Worm (Caenorhabditis elegans) whole organism, young adult: ENCODE data around the gene rbm-39.
A peak's percentile ranks its signal among the peaks of the same experiment; 100 is the strongest.

Source experiments
- F10E7.11 ChIP-seq: sonication (generic microtip); optimal IDR thresholded peaks from 2 replicates; lab custom pipeline; 2017; ENCODE audit warnings: mild to moderate bottlenecking, missing genetic modification characterization, moderate library complexity, missing compliant biosample characterization
- F22D6.2 ChIP-seq: sonication (generic microtip); optimal IDR thresholded peaks from 2 replicates; lab custom pipeline; 2016; ENCODE audit warnings: mild to moderate bottlenecking, missing genetic modification characterization, missing compliant biosample characterization
- F23B12.7 ChIP-seq: sonication (generic microtip); optimal IDR thresholded peaks from 2 replicates; lab custom pipeline; 2017; ENCODE audit warnings: missing genetic modification characterization, mild to moderate bottlenecking, missing compliant biosample characterization, antibody characterized with exemption, moderate library complexity; ENCODE audit not compliant: insufficient read depth
- F33H1.4 ChIP-seq: fragments of 200-800 bp; sonication (Bioruptor generic); IDR thresholded peaks from 2 replicates; pipeline ENCODE4 v1.3.6; 2022; ENCODE audit warnings: missing genetic modification reagents, missing genetic modification characterization, missing compliant biosample characterization
- F37B4.10 ChIP-seq: fragments of 200-800 bp; sonication (Bioruptor generic); IDR thresholded peaks from 2 replicates; pipeline ENCODE4 v1.3.6; 2022; ENCODE audit warnings: missing genetic modification characterization, missing compliant biosample characterization
- F55B11.4 ChIP-seq: sonication (generic microtip); optimal IDR thresholded peaks from 2 replicates; lab custom pipeline; 2016; ENCODE audit warnings: missing compliant biosample characterization, missing genetic modification characterization, borderline replicate concordance; ENCODE audit not compliant: insufficient read depth
- K12H6.12 ChIP-seq: fragments of 200-800 bp; sonication (Bioruptor generic); optimal IDR thresholded peaks from 2 replicates; lab custom pipeline; 2018; ENCODE audit warnings: mild to moderate bottlenecking, missing genetic modification characterization, missing compliant biosample characterization
- T07F8.4 ChIP-seq: sonication (generic microtip); optimal IDR thresholded peaks from 2 replicates; lab custom pipeline; 2016; ENCODE audit warnings: mild to moderate bottlenecking, missing genetic modification characterization, moderate library complexity, missing compliant biosample characterization
- T26A5.8 ChIP-seq: sonication (generic microtip); optimal IDR thresholded peaks from 2 replicates; lab custom pipeline; 2016; ENCODE audit warnings: missing genetic modification characterization, missing compliant biosample characterization
- Y56A3A.18 ChIP-seq: fragments of 200-800 bp; sonication (Bioruptor generic); IDR thresholded peaks from 2 replicates; pipeline ENCODE4 v1.3.6; 2022; ENCODE audit warnings: missing genetic modification reagents, missing genetic modification characterization, missing compliant biosample characterization
- ZK185.1 ChIP-seq: sonication (generic microtip); optimal IDR thresholded peaks from 2 replicates; lab custom pipeline; 2016; ENCODE audit warnings: mild to moderate bottlenecking, missing genetic modification characterization, missing compliant biosample characterization; ENCODE audit not compliant: poor library complexity, severe bottlenecking
- aptf-2 ChIP-seq: fragments of 200-800 bp; sonication (Bioruptor generic); conservative IDR thresholded peaks from 2 replicates; pipeline ENCODE4 v1.3.6; 2022; ENCODE audit warnings: missing genetic modification reagents, missing genetic modification characterization, missing compliant biosample characterization
- atf-7 ChIP-seq: sonication (generic microtip); optimal IDR thresholded peaks from 2 replicates; lab custom pipeline; 2017; ENCODE audit warnings: mild to moderate bottlenecking, missing genetic modification characterization, missing compliant biosample characterization
- athp-1 ChIP-seq: sonication (generic microtip); optimal IDR thresholded peaks from 2 replicates; lab custom pipeline; 2017; ENCODE audit warnings: mild to moderate bottlenecking, missing genetic modification characterization, missing compliant biosample characterization
- bed-1 ChIP-seq: fragments of 200-800 bp; sonication (Bioruptor generic); IDR thresholded peaks from 2 replicates; pipeline ENCODE4 v1.3.6; 2022; ENCODE audit warnings: missing genetic modification reagents, missing genetic modification characterization, missing compliant biosample characterization
- ccch-3 ChIP-seq: fragments of 200-800 bp; sonication (Bioruptor generic); optimal IDR thresholded peaks from 2 replicates; lab custom pipeline; 2018; ENCODE audit warnings: mild to moderate bottlenecking, missing genetic modification characterization, missing compliant biosample characterization
- cebp-1 ChIP-seq, 2 experiments: fragments of 200-800 bp in 1 of 2; sonication (Bioruptor generic) in 1 of 2; sonication (generic microtip) in 1 of 2; IDR thresholded peaks in 1 of 2; optimal IDR thresholded peaks in 1 of 2; 2 replicates each; pipeline versions ENCODE4 v1.3.6 to Lab custom; 2017 to 2022; ENCODE audit warnings: missing compliant biosample characterization in 2 of 2, missing genetic modification characterization in 2 of 2, mild to moderate bottlenecking in 1 of 2, missing genetic modification reagents in 1 of 2, moderate library complexity in 1 of 2
- cebp-2 ChIP-seq: fragments of 200-800 bp; sonication (Bioruptor generic); IDR thresholded peaks from 2 replicates; pipeline ENCODE4 v1.3.6; 2022; ENCODE audit warnings: missing genetic modification characterization, missing compliant biosample characterization
- ceh-27 ChIP-seq: fragments of 200-800 bp; sonication (Bioruptor generic); optimal IDR thresholded peaks from 2 replicates; lab custom pipeline; 2018; ENCODE audit warnings: mild to moderate bottlenecking, missing genetic modification characterization, moderate library complexity, missing compliant biosample characterization
- ceh-40 ChIP-seq: fragments of 200-800 bp; sonication (Bioruptor generic); IDR thresholded peaks from 2 replicates; pipeline ENCODE4 v1.3.6; 2022; ENCODE audit warnings: missing genetic modification characterization, missing compliant biosample characterization
- ceh-79 ChIP-seq: sonication (generic microtip); optimal IDR thresholded peaks from 2 replicates; lab custom pipeline; 2017; ENCODE audit warnings: mild to moderate bottlenecking, missing genetic modification characterization, missing compliant biosample characterization
- die-1 ChIP-seq: sonication (generic microtip); optimal IDR thresholded peaks from 2 replicates; lab custom pipeline; 2016; ENCODE audit warnings: missing genotype, mild to moderate bottlenecking, missing genetic modification characterization, missing compliant biosample characterization
- dox-1 ChIP-seq: fragments of 200-800 bp; sonication (Bioruptor generic); IDR thresholded peaks from 2 replicates; pipeline ENCODE4 v1.3.6; 2022; ENCODE audit warnings: missing genetic modification reagents, missing genetic modification characterization, missing compliant biosample characterization
- dpff-1 ChIP-seq: sonication (generic microtip); optimal IDR thresholded peaks from 2 replicates; lab custom pipeline; 2017; ENCODE audit warnings: mild to moderate bottlenecking, missing genetic modification characterization, missing compliant biosample characterization
- efl-1 ChIP-seq: fragments of 150-350 bp; optimal IDR thresholded peaks from 2 replicates; lab custom pipeline; 2014; ENCODE audit warnings: missing biosample characterization, missing genetic modification reagents, missing genetic modification characterization
- egl-18 ChIP-seq: fragments of 200-800 bp; sonication (Bioruptor generic); IDR thresholded peaks from 2 replicates; pipeline ENCODE4 v1.3.6; 2022; ENCODE audit warnings: missing genetic modification reagents, missing genetic modification characterization, missing compliant biosample characterization
- egrh-3 ChIP-seq: fragments of 200-800 bp; sonication (Bioruptor generic); IDR thresholded peaks from 2 replicates; pipeline ENCODE4 v1.3.6; 2022; ENCODE audit warnings: missing genetic modification reagents, missing genetic modification characterization, missing compliant biosample characterization
- hlh-26 ChIP-seq: fragments of 200-800 bp; sonication (Bioruptor generic); conservative IDR thresholded peaks from 2 replicates; pipeline ENCODE4 v1.3.6; 2022; ENCODE audit warnings: missing genetic modification reagents, missing genetic modification characterization, missing compliant biosample characterization
- hmg-1.2 ChIP-seq: fragments of 200-800 bp; sonication (Bioruptor generic); IDR thresholded peaks from 2 replicates; pipeline ENCODE4 v1.3.6; 2022; ENCODE audit warnings: missing genetic modification reagents, missing genetic modification characterization, missing compliant biosample characterization
- hsf-1 ChIP-seq: fragments of 200-800 bp; sonication (Bioruptor generic); IDR thresholded peaks from 2 replicates; pipeline ENCODE4 v1.3.6; 2022; ENCODE audit warnings: missing genetic modification reagents, missing genetic modification characterization, missing compliant biosample characterization
- madf-8 ChIP-seq: fragments of 200-800 bp; sonication (Bioruptor generic); conservative IDR thresholded peaks from 2 replicates; pipeline ENCODE4 v1.3.6; 2022; ENCODE audit warnings: missing genetic modification reagents, missing genetic modification characterization, missing compliant biosample characterization
- mcd-1 ChIP-seq: fragments of 200-800 bp; sonication (Bioruptor generic); IDR thresholded peaks from 2 replicates; pipeline ENCODE4 v1.3.6; 2022; ENCODE audit warnings: missing genetic modification reagents, missing genetic modification characterization, missing compliant biosample characterization
- mxl-1 ChIP-seq: sonication (generic microtip); optimal IDR thresholded peaks from 2 replicates; lab custom pipeline; 2016; ENCODE audit warnings: missing genetic modification characterization, missing compliant biosample characterization
- nhr-120 ChIP-seq: fragments of 200-800 bp; sonication (Bioruptor generic); IDR thresholded peaks from 2 replicates; pipeline ENCODE4 v1.3.6; 2022; ENCODE audit warnings: missing genetic modification characterization, missing compliant biosample characterization
- nhr-179 ChIP-seq: sonication (generic microtip); optimal IDR thresholded peaks from 2 replicates; lab custom pipeline; 2016; ENCODE audit warnings: mild to moderate bottlenecking, missing genetic modification characterization, missing compliant biosample characterization
- nhr-80 ChIP-seq: sonication (generic microtip); optimal IDR thresholded peaks from 2 replicates; lab custom pipeline; 2016; ENCODE audit warnings: missing genetic modification characterization, missing compliant biosample characterization
- repo-1 ChIP-seq: sonication (generic microtip); optimal IDR thresholded peaks from 2 replicates; lab custom pipeline; 2017; ENCODE audit warnings: mild to moderate bottlenecking, missing genetic modification characterization, missing compliant biosample characterization
- somi-1 ChIP-seq: fragments of 200-800 bp; sonication (Bioruptor generic); optimal IDR thresholded peaks from 2 replicates; lab custom pipeline; 2018; ENCODE audit warnings: mild to moderate bottlenecking, missing genetic modification characterization, missing compliant biosample characterization
- tbp1 ChIP-seq: fragments of 200-800 bp; sonication (Bioruptor generic); optimal IDR thresholded peaks from 2 replicates; lab custom pipeline; 2018; ENCODE audit warnings: mild to moderate bottlenecking, missing genetic modification characterization, missing compliant biosample characterization
- xnd-1 ChIP-seq: sonication (generic microtip); optimal IDR thresholded peaks from 2 replicates; lab custom pipeline; 2016; ENCODE audit warnings: missing genotype, missing genetic modification reagents, missing genetic modification characterization, missing compliant biosample characterization
- zfh-2 ChIP-seq: fragments of 200-800 bp; sonication (Bioruptor generic); conservative IDR thresholded peaks from 2 replicates; pipeline ENCODE4 v1.3.6; 2022; ENCODE audit warnings: missing genetic modification reagents, missing genetic modification characterization, missing compliant biosample characterization
- ztf-26 ChIP-seq: sonication (generic microtip); optimal IDR thresholded peaks from 2 replicates; lab custom pipeline; 2017; ENCODE audit warnings: missing genetic modification characterization, missing compliant biosample characterization
- ztf-3 ChIP-seq: fragments of 200-800 bp; sonication (Bioruptor generic); optimal IDR thresholded peaks from 2 replicates; lab custom pipeline; 2018; ENCODE audit warnings: mild to moderate bottlenecking, missing genetic modification characterization, missing compliant biosample characterization

Gene rbm-39

DNA sequence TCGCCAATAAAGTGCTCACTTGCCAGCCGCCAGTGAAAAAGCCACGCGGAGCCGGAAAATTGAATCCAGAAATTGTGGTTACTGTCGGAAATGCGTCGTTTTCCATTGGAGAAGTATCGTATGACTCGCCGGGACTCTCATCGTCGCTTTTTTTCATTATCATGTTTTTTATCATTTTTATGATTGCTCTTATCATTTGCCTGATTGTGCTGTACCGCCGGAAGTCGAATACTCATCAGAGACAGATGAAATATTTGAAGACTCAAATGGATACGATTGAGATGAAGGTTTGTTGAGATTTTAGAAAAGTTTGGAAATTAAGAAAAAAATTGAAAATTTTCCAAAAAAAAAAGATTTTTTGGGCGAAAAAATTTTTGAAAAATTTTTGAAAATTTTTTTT lies 36.1 kb upstream of the rbm-39 start:
- TF ChIP-seq ceh-40 (GFP tag; lab: Robert Waterston, UW) (no peak), zfh-2 (GFP tag; lab: Robert Waterston, UW) (0 out of 2 replicates have a peak, but pooled peaks have one; percentile 0)
- TF ChIP-seq, all 124 proteins: peak for 1

DNA sequence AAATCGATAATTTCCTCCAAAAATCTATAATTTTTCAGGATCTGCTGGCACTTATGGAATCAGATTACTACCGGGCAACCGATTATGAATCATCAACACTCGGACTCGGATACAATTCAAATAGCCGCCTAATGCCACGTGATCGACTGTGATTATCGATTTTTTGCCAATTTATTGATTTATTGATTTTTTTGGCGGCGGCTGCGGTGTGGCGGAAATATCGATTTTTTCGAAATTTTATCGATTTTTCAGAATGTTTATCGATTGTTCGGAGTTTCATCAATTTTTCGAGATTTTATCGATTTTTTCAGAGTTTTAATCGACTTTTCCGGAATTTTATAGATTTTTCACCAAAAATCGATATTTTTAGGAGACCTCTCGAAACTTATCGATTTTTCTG lies 28.9 kb upstream of the rbm-39 start:
- no peak for TF ChIP-seq nhr-179 (tag; lab: Kevin White, UChicago)
- no peak for TF ChIP-seq ceh-27 (GFP tag; lab: Kevin White, UChicago)
- no peak for TF ChIP-seq T26A5.8
- no peak for TF ChIP-seq F33H1.4
- TF ChIP-seq K12H6.12 (tag; lab: Kevin White, UChicago): no peak
- no peak for TF ChIP-seq efl-1 (GFP tag; lab: Kevin White, UChicago)
- no peak for TF ChIP-seq bed-1 (GFP tag; lab: Robert Waterston, UW)
- no peak for TF ChIP-seq nhr-120 (GFP tag; lab: Robert Waterston, UW)
- TF ChIP-seq F23B12.7 (tag; lab: Kevin White, UChicago): no peak
- no peak for TF ChIP-seq T07F8.4
- TF ChIP-seq ccch-3 (GFP tag; lab: Kevin White, UChicago): no peak
- no peak for TF ChIP-seq nhr-80 (tag; lab: Kevin White, UChicago)
- TF ChIP-seq F22D6.2 (tag; lab: Kevin White, UChicago): no peak
- TF ChIP-seq madf-8 (GFP tag; lab: Robert Waterston, UW): no peak
- no peak for TF ChIP-seq hsf-1 (GFP tag; lab: Robert Waterston, UW)
- TF ChIP-seq ztf-3 (GFP tag; lab: Kevin White, UChicago): no peak
- TF ChIP-seq F55B11.4 (tag; lab: Kevin White, UChicago): no peak
- no peak for TF ChIP-seq ztf-26 (tag; lab: Kevin White, UChicago)
- TF ChIP-seq ceh-79: no peak
- no peak for TF ChIP-seq atf-7
- TF ChIP-seq, all 124 proteins: peak for 0

DNA sequence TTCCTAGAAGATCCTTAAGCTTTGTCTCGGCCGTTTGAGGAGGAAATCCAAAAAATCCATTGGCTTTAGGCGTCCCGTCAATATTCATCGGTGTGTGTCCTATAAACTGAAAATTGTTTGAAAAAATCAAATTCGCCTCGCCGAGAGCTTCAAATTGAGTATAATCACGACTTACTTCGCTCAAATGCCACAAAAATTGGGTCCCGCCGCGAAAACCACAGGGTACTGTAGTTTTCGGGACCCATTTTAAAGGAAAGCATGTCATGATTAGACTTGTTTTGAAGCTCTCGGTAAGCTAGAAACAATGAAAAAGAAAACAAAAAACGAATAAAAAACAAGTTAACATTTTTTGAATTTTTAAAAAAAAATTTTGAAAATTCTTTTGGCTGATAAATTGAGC lies 22.1 kb upstream of the rbm-39 start, which contains the start of gene egrh-2:
egrh-2 (minus strand) TSS at position 101 of the 400 bp plus-strand sequence.
- TF ChIP-seq hmg-1.2 (GFP tag; lab: Robert Waterston, UW) (no peak), dox-1 (GFP tag; lab: Robert Waterston, UW) (no peak), ztf-3 (GFP tag; lab: Kevin White, UChicago) (no peak), ZK185.1 (tag; lab: Kevin White, UChicago) (no peak), hlh-26 (GFP tag; lab: Robert Waterston, UW) (no peak), F22D6.2 (tag; lab: Kevin White, UChicago) (no peak), dpff-1 (tag; lab: Kevin White, UChicago) (no peak), ccch-3 (GFP tag; lab: Kevin White, UChicago) (no peak)
- TF ChIP-seq, all 124 proteins: peak for 0

DNA sequence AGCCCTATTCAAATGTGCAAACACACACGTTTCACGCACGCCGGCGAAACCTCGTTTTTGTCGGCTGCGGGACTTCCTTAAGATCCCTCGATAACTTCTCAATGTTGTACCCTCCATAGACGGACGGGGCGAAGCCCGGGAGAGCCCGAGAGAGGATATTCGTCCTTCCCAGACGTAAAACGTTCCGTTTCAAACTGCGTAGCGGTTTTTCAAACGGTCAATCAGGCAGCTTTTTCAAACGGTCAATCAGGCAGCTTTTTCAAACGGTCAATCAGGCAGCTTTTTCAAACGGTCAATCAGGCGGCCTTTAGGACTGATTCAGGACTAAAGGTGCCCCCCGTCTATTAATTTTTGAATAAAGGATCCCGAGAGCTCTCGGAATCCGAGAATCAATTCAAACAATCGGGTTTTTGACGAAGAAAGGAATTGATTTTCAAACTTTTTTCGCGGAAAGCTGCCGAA lies 21.2 kb upstream of the rbm-39 start:
- no peak for TF ChIP-seq F10E7.11 (tag; lab: Kevin White, UChicago)
- TF ChIP-seq egl-18: no peak
- TF ChIP-seq cebp-1 (GFP tag; IDR thresholded peaks at IDR 0.05; lab: Robert Waterston, UW): no peak
- TF ChIP-seq cebp-1 (tag; optimal IDR thresholded peaks at IDR 0.05; lab: Kevin White, UChicago): peak; percentile 59
- TF ChIP-seq T07F8.4: peak; percentile 41
- peak; percentile 87 for TF ChIP-seq aptf-2 (GFP tag; lab: Robert Waterston, UW)
- peak; percentile 35; the same call in 1 of the 2 replicates for TF ChIP-seq egrh-3
- TF ChIP-seq die-1: peak; percentile 71
- no peak for TF ChIP-seq cebp-2 (GFP tag; lab: Robert Waterston, UW)
- peak; percentile 52 for TF ChIP-seq xnd-1
- peak; percentile 69 for TF ChIP-seq repo-1 (tag; lab: Kevin White, UChicago)
- peak; percentile 85; the same call in 1 of the 2 replicates for TF ChIP-seq F37B4.10 (GFP tag; lab: Robert Waterston, UW)
- TF ChIP-seq F33H1.4: peak; percentile 79
- TF ChIP-seq athp-1 (tag; lab: Kevin White, UChicago): peak; percentile 83
- peak; percentile 80 for TF ChIP-seq tbp1
- no peak for TF ChIP-seq mxl-1 (tag; lab: Kevin White, UChicago)
- peak; percentile 50 for TF ChIP-seq somi-1 (GFP tag; lab: Kevin White, UChicago)
- peak; percentile 89 for TF ChIP-seq mcd-1 (GFP tag; lab: Robert Waterston, UW)
- no peak; the same call in 1 of the 2 replicates for TF ChIP-seq Y56A3A.18 (GFP tag; lab: Robert Waterston, UW)
- TF ChIP-seq F23B12.7 (tag; lab: Kevin White, UChicago): peak; percentile 53
- peak; percentile 92 for TF ChIP-seq hmg-1.2 (GFP tag; lab: Robert Waterston, UW)
